Fruit fly (Drosophila melanogaster): ENCODE data around the gene fray.

DNA sequence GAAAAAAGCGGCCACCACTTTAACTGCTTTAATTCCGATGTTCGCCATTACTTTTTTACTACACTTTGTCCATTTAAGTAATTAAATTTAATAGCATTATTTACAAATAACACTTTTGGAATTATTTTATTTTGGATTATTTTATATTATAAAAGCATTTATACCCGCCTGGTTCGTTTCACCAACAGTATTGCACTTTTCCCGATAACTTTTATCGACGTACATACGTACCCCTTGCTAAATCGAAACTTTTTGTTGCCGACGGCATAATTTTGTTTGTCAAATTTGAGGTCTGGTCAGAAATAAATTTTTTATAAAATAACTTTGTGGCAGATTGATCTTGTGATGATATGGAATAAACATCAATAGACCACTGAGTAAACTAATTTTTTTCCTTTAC lies 13.3 kb upstream of the fray start, which contains the start of gene CG7691:
- no peak for TF ChIP-seq CG8478 (optimal IDR thresholded peaks at IDR 0.05)
- no peak for TF ChIP-seq CTCF (optimal IDR thresholded peaks at IDR 0.05)
